Worm (Caenorhabditis elegans) whole organism, L4 larva: ENCODE results near the gene ipla-7.
"Not testable (repeated sequence)": the region's sequence is repeated elsewhere in the genome, so short reads cannot be mapped to it uniquely, and the experiment has no call there.

Experiments
- attf-4 ChIP-seq: sonication (generic microtip); optimal IDR thresholded peaks from 3 replicates; lab custom pipeline; 2017; ENCODE audit warnings: missing biosample characterization, missing genetic modification characterization
- hlh-11 ChIP-seq: fragments of 200-800 bp; sonication (Bioruptor generic); optimal IDR thresholded peaks from 2 replicates; lab custom pipeline; 2018; ENCODE audit warnings: mild to moderate bottlenecking, missing genetic modification characterization, missing compliant biosample characterization
- lin-13 ChIP-seq: fragments of 150-350 bp; optimal IDR thresholded peaks from 2 replicates; lab custom pipeline; 2014; ENCODE audit warnings: missing biosample characterization, missing genetic modification reagents, missing genetic modification characterization

- TF ChIP-seq attf-4; hlh-11 (tag; lab: Kevin White, UChicago); lin-13 (GFP tag; lab: Kevin White, UChicago): not testable (repeated sequence)
Observed at ce11 chrIV:10028779-10029178, 33.9 kb downstream of the ipla-7 start, which contains the start of the genes F44D12.16 and msd-2.
